Worm (Caenorhabditis elegans) whole organism, L1 larva: ENCODE measurements around the gene K05F1.6.

Experiments used
- ceh-90 ChIP-seq: sonication (generic microtip); optimal IDR thresholded peaks from 2 replicates; lab custom pipeline; 2016; ENCODE audit warnings: missing genetic modification characterization, missing compliant biosample characterization
- elt-3 ChIP-seq, 6 experiments: fragments of 150-350 bp in 1 of 6; sonication (generic microtip); optimal IDR thresholded peaks; 2 replicates each; lab custom pipeline; 2017 to 2018; ENCODE audit warnings: missing biosample characterization in 6 of 6, missing genetic modification characterization in 6 of 6, inconsistent platforms in 1 of 6
- ets-5 ChIP-seq: fragments of 200-800 bp; sonication (Bioruptor generic); IDR thresholded peaks from 2 replicates; pipeline ENCODE4 v1.3.6; 2022; ENCODE audit warnings: missing genetic modification characterization, missing compliant biosample characterization
- lsy-2 ChIP-seq, 2 experiments: fragments of 150-350 bp; optimal IDR thresholded peaks; 2 replicates each; lab custom pipeline; 2014; ENCODE audit warnings: missing biosample characterization in 2 of 2, missing genetic modification characterization in 2 of 2
- nhr-76 ChIP-seq: sonication (generic microtip); optimal IDR thresholded peaks from 2 replicates; lab custom pipeline; 2017; ENCODE audit warnings: missing biosample characterization, missing genetic modification characterization

DNA sequence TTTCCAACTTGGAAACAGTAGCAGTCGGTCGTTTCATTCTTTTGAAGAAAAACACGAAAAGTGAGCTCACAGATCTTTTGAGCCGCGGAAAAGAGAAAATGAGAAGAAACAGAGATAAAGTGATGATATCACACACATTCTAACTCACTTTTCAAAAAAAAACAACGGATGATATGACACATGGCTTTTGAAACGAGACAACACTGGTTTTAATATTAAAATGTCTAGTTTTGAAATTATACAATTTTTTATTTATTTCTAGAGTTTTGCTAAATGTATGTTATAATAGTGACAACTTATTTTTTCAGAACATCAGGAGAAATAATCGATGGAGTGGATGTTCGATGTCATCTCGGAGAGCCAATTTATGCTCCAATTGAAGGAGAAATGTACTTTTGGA, 10.2 kb downstream of the K05F1.6 start, which contains the start of gene K05F1.14:
- TF ChIP-seq ets-5 (GFP tag; lab: Robert Waterston, UW) (no peak), nhr-76 (tag; lab: Kevin White, UChicago) (no peak), ceh-90 (tag; lab: Kevin White, UChicago) (no peak), elt-3 (tag; optimal IDR thresholded peaks at IDR 0.05; lab: Kevin White, UChicago) (no peak), lsy-2 (tag; optimal IDR thresholded peaks at IDR 0.05; lab: Kevin White, UChicago) (no peak)
